Worm (Caenorhabditis elegans) whole organism, L1 larva: ENCODE data around the gene sup-9.

Source experiments
- aly-2 ChIP-seq: fragments of 150-350 bp; optimal IDR thresholded peaks from 2 replicates; lab custom pipeline; 2014; ENCODE audit warnings: missing biosample characterization, missing genetic modification characterization
- ceh-8 ChIP-seq: fragments of 200-800 bp; sonication (Bioruptor generic); optimal IDR thresholded peaks from 2 replicates; lab custom pipeline; 2018; ENCODE audit warnings: mild to moderate bottlenecking, missing genetic modification characterization, moderate library complexity, missing compliant biosample characterization
- efl-1 ChIP-seq, 4 experiments: fragments of 150-350 bp; optimal IDR thresholded peaks in 3 of 4; peaks in 1 of 4; 1 replicate in 1 of 4; 2 replicates in 3 of 4; lab custom pipeline; 2014; ENCODE audit warnings: missing biosample characterization in 2 of 4, missing genetic modification characterization in 2 of 4, missing genetic modification reagents in 2 of 4
- ets-5 ChIP-seq: fragments of 200-800 bp; sonication (Bioruptor generic); IDR thresholded peaks from 2 replicates; pipeline ENCODE4 v1.3.6; 2022; ENCODE audit warnings: missing genetic modification characterization, missing compliant biosample characterization
- isw-1 ChIP-seq: fragments of 200-800 bp; sonication (Bioruptor generic); IDR thresholded peaks from 2 replicates; pipeline ENCODE4 v1.3.6; 2022; ENCODE audit warnings: missing genetic modification characterization, missing compliant biosample characterization
- lin-13 ChIP-seq: fragments of 150-350 bp; optimal IDR thresholded peaks from 2 replicates; lab custom pipeline; 2014; ENCODE audit warnings: missing biosample characterization, missing genetic modification reagents, missing genetic modification characterization
- mdl-1 ChIP-seq, 2 experiments: fragments of 150-350 bp; optimal IDR thresholded peaks; 2 replicates each; lab custom pipeline; 2014 to 2017; ENCODE audit warnings: missing biosample characterization in 2 of 2, missing genetic modification characterization in 2 of 2, inconsistent platforms in 1 of 2
- nhr-76 ChIP-seq: sonication (generic microtip); optimal IDR thresholded peaks from 2 replicates; lab custom pipeline; 2017; ENCODE audit warnings: missing biosample characterization, missing genetic modification characterization
- sup-37 ChIP-seq: fragments of 200-800 bp; sonication (Bioruptor generic); optimal IDR thresholded peaks from 2 replicates; lab custom pipeline; 2018; ENCODE audit warnings: mild to moderate bottlenecking, missing genetic modification characterization, missing compliant biosample characterization
- unc-86 ChIP-seq: sonication (generic microtip); optimal IDR thresholded peaks from 2 replicates; lab custom pipeline; 2016; ENCODE audit warnings: missing genetic modification characterization, missing compliant biosample characterization
- ztf-11 ChIP-seq, 2 experiments: sonication (generic microtip); optimal IDR thresholded peaks; 2 replicates each; lab custom pipeline; 2016 to 2017; ENCODE audit warnings: missing genetic modification characterization in 2 of 2, missing biosample characterization in 1 of 2, missing compliant biosample characterization in 1 of 2

- TF ChIP-seq sup-37 (GFP tag; lab: Kevin White, UChicago) (no peak), ceh-8 (GFP tag; lab: Kevin White, UChicago) (no peak), ets-5 (no peak), nhr-76 (tag; lab: Kevin White, UChicago) (no peak), isw-1 (GFP tag; lab: Robert Waterston, UW) (no peak), lin-13 (GFP tag; lab: Kevin White, UChicago) (no peak), ztf-11 (tag; optimal IDR thresholded peaks at IDR 0.05; lab: Kevin White, UChicago) (no peak), efl-1 (optimal IDR thresholded peaks at IDR 0.05; lab: Kevin White, UChicago) (no peak), efl-1 (GFP tag; optimal IDR thresholded peaks at IDR 0.05 in 1 of 2; lab: Kevin White, UChicago) (peak in 1 of 2 experiments; percentile 13), mdl-1 (tag; optimal IDR thresholded peaks at IDR 0.05; lab: Kevin White, UChicago) (no peak), aly-2 (tag; lab: Kevin White, UChicago) (no peak), unc-86 (tag; lab: Kevin White, UChicago) (no peak)
Measured at ce11 chrII:2659364-2659763, 27.5 kb downstream of the sup-9 start, which contains the start of gene gcy-21.
